Worm (Caenorhabditis elegans) whole organism, L4 larva: ENCODE data around the gene R07B1.9.
A peak's percentile ranks its signal among the peaks of the same experiment; 100 is the strongest.

Experiments
- D1046.2 ChIP-seq: fragments of 200-800 bp; sonication (Bioruptor generic); IDR thresholded peaks from 2 replicates; pipeline ENCODE4 v1.3.6; 2022; ENCODE audit warnings: missing genetic modification characterization, missing compliant biosample characterization
- F10B5.3 ChIP-seq: sonication (generic microtip); optimal IDR thresholded peaks from 2 replicates; lab custom pipeline; 2016; ENCODE audit warnings: mild to moderate bottlenecking, missing genetic modification characterization, missing compliant biosample characterization
- F26F4.8 ChIP-seq: fragments of 200-800 bp; sonication (Bioruptor generic); conservative IDR thresholded peaks from 2 replicates; pipeline ENCODE4 v1.3.6; 2022; ENCODE audit warnings: missing genetic modification characterization, missing compliant biosample characterization
- F49E8.2 ChIP-seq: sonication (generic microtip); optimal IDR thresholded peaks from 2 replicates; lab custom pipeline; 2016; ENCODE audit warnings: missing compliant biosample characterization, mild to moderate bottlenecking, missing genetic modification characterization, borderline replicate concordance
- ZK337.2 ChIP-seq: fragments of 200-800 bp; sonication (Bioruptor generic); IDR thresholded peaks from 2 replicates; pipeline ENCODE4 v1.3.6; 2022; ENCODE audit warnings: missing genetic modification reagents, missing genetic modification characterization, missing compliant biosample characterization
- ZK546.5 ChIP-seq, 2 experiments: sonication (generic microtip); optimal IDR thresholded peaks; 2 replicates each; lab custom pipeline; 2017; ENCODE audit warnings: missing biosample characterization in 2 of 2, missing genetic modification characterization in 2 of 2
- aha-1 ChIP-seq: fragments of 150-350 bp; peaks from one replicate; lab custom pipeline; 2014; ENCODE audit warnings: missing biosample characterization, missing genetic modification characterization
- aly-2 ChIP-seq: sonication (generic microtip); optimal IDR thresholded peaks from 2 replicates; lab custom pipeline; 2018; ENCODE audit warnings: missing biosample characterization, missing genetic modification characterization
- ama-1 ChIP-seq: fragments of 150-350 bp; optimal IDR thresholded peaks from 2 replicates; lab custom pipeline; 2014; ENCODE audit warnings: inconsistent platforms, mixed read lengths
- arid-1 ChIP-seq: fragments of 200-800 bp; sonication (Bioruptor generic); conservative IDR thresholded peaks from 2 replicates; pipeline ENCODE4 v1.3.6; 2022; ENCODE audit warnings: missing genetic modification reagents, missing genetic modification characterization, missing compliant biosample characterization
- attf-4 ChIP-seq: sonication (generic microtip); optimal IDR thresholded peaks from 3 replicates; lab custom pipeline; 2017; ENCODE audit warnings: missing biosample characterization, missing genetic modification characterization
- ceh-28 ChIP-seq: fragments of 150-350 bp; optimal IDR thresholded peaks from 2 replicates; lab custom pipeline; 2014; ENCODE audit warnings: missing biosample characterization, missing genetic modification reagents, missing genetic modification characterization
- ceh-82 ChIP-seq: sonication (generic microtip); optimal IDR thresholded peaks from 2 replicates; lab custom pipeline; 2017; ENCODE audit warnings: missing biosample characterization, missing genetic modification characterization
- ctbp-1 ChIP-seq: fragments of 200-800 bp; sonication (Bioruptor generic); IDR thresholded peaks from 2 replicates; pipeline ENCODE4 v1.3.6; 2022; ENCODE audit warnings: missing genetic modification reagents, missing genetic modification characterization, missing compliant biosample characterization
- daf-16 ChIP-seq, 3 experiments: sonication (generic microtip); optimal IDR thresholded peaks; 2 replicates each; lab custom pipeline; 2016 to 2017; ENCODE audit warnings: missing genetic modification characterization in 3 of 3, missing genetic modification reagents in 3 of 3, mild to moderate bottlenecking in 2 of 3, missing compliant biosample characterization in 2 of 3, missing biosample characterization in 1 of 3, moderate library complexity in 1 of 3
- dpl-1 ChIP-seq: fragments of 150-350 bp; optimal IDR thresholded peaks from 2 replicates; lab custom pipeline; 2014; ENCODE audit warnings: missing biosample characterization, missing genetic modification reagents, missing genetic modification characterization
- duxl-1 ChIP-seq: sonication (generic microtip); optimal IDR thresholded peaks from 2 replicates; lab custom pipeline; 2016; ENCODE audit warnings: mild to moderate bottlenecking, missing genetic modification characterization, moderate library complexity, missing compliant biosample characterization; ENCODE audit not compliant: poor library complexity
- fkh-10 ChIP-seq: fragments of 150-350 bp; optimal IDR thresholded peaks from 2 replicates; lab custom pipeline; 2014; ENCODE audit warnings: missing biosample characterization, missing genetic modification reagents, missing genetic modification characterization
- hif-1 ChIP-seq, 2 experiments: sonication (generic microtip); optimal IDR thresholded peaks; 2 replicates each; lab custom pipeline; 2016 to 2017; ENCODE audit warnings: missing compliant biosample characterization in 2 of 2, missing genetic modification characterization in 2 of 2, missing genetic modification reagents in 2 of 2, missing genotype in 2 of 2, mild to moderate bottlenecking in 1 of 2
- hlh-11 ChIP-seq: fragments of 200-800 bp; sonication (Bioruptor generic); optimal IDR thresholded peaks from 2 replicates; lab custom pipeline; 2018; ENCODE audit warnings: mild to moderate bottlenecking, missing genetic modification characterization, missing compliant biosample characterization
- hlh-30 ChIP-seq: sonication (generic microtip); optimal IDR thresholded peaks from 2 replicates; lab custom pipeline; 2017; ENCODE audit warnings: antibody characterized with exemption, mild to moderate bottlenecking, missing genetic modification characterization, missing compliant biosample characterization; ENCODE audit not compliant: insufficient read depth
- hmg-1.1 ChIP-seq: fragments of 200-800 bp; sonication (Bioruptor generic); IDR thresholded peaks from 2 replicates; pipeline ENCODE4 v1.3.6; 2022; ENCODE audit warnings: missing genetic modification reagents, missing genetic modification characterization, missing compliant biosample characterization
- jun-1 ChIP-seq: fragments of 150-350 bp; optimal IDR thresholded peaks from 2 replicates; lab custom pipeline; 2014; ENCODE audit warnings: missing biosample characterization, missing genetic modification reagents, missing genetic modification characterization
- lim-7 ChIP-seq: fragments of 200-800 bp; sonication (Bioruptor generic); IDR thresholded peaks from 2 replicates; pipeline ENCODE4 v1.3.6; 2022; ENCODE audit warnings: missing genetic modification characterization, missing compliant biosample characterization
- lsy-2 ChIP-seq, 2 experiments: fragments of 150-350 bp in 1 of 2; sonication (generic microtip) in 1 of 2; optimal IDR thresholded peaks; 2 replicates each; lab custom pipeline; 2014 to 2017; ENCODE audit warnings: missing biosample characterization in 2 of 2, missing genetic modification characterization in 2 of 2
- madf-9 ChIP-seq: fragments of 200-800 bp; sonication (Bioruptor generic); conservative IDR thresholded peaks from 2 replicates; pipeline ENCODE4 v1.3.6; 2022; ENCODE audit warnings: missing genetic modification reagents, missing genetic modification characterization, missing compliant biosample characterization
- mdt-29 ChIP-seq: fragments of 200-800 bp; sonication (Bioruptor generic); IDR thresholded peaks from 2 replicates; pipeline ENCODE4 v1.3.6; 2022; ENCODE audit warnings: missing genetic modification reagents, missing genetic modification characterization, missing compliant biosample characterization
- mes-2 ChIP-seq: sonication (generic microtip); optimal IDR thresholded peaks from 2 replicates; lab custom pipeline; 2016; ENCODE audit warnings: missing genotype, mild to moderate bottlenecking, missing genetic modification characterization, missing compliant biosample characterization; ENCODE audit not compliant: poor library complexity, severe bottlenecking
- mxl-2 ChIP-seq: fragments of 200-800 bp; sonication (Bioruptor generic); conservative IDR thresholded peaks from 2 replicates; pipeline ENCODE4 v1.3.6; 2022; ENCODE audit warnings: missing genetic modification reagents, missing genetic modification characterization, missing compliant biosample characterization
- nhr-28 ChIP-seq: fragments of 150-350 bp; optimal IDR thresholded peaks from 2 replicates; lab custom pipeline; 2014; ENCODE audit warnings: missing biosample characterization, missing genetic modification characterization
- nhr-6 ChIP-seq: fragments of 150-350 bp; optimal IDR thresholded peaks from 2 replicates; lab custom pipeline; 2014; ENCODE audit warnings: missing biosample characterization, missing genetic modification characterization
- nhr-77 ChIP-seq: fragments of 150-350 bp; optimal IDR thresholded peaks from 2 replicates; lab custom pipeline; 2014; ENCODE audit warnings: missing biosample characterization, missing genetic modification characterization
- rbr-2 ChIP-seq: sonication (generic microtip); optimal IDR thresholded peaks from 2 replicates; lab custom pipeline; 2016; ENCODE audit warnings: missing genotype, missing genetic modification characterization, missing compliant biosample characterization
- set-16 ChIP-seq: fragments of 200-800 bp; sonication (Bioruptor generic); IDR thresholded peaks from 2 replicates; pipeline ENCODE4 v1.3.6; 2022; ENCODE audit warnings: missing genetic modification reagents, missing genetic modification characterization, missing compliant biosample characterization
- skn-1 ChIP-seq: fragments of 150-350 bp; optimal IDR thresholded peaks from 2 replicates; lab custom pipeline; 2014; ENCODE audit warnings: missing biosample characterization, missing genetic modification characterization
- tra-1 ChIP-seq: fragments of 200-800 bp; sonication (Bioruptor generic); IDR thresholded peaks from 2 replicates; pipeline ENCODE4 v1.3.6; 2022; ENCODE audit warnings: missing genetic modification reagents, missing genetic modification characterization, missing compliant biosample characterization

Gene R07B1.9

ce11 chrX:9899426-9900131, 22.4 kb downstream of the R07B1.9 start, which contains the start of gene phf-34 (continued):
- TF ChIP-seq fkh-10 (peak; percentile 56), aly-2 (no peak), ceh-28 (no peak), mdt-29 (GFP tag; lab: Robert Waterston, UW) (no peak), nhr-6 (tag; lab: Kevin White, UChicago) (no peak), jun-1 (tag; lab: Kevin White, UChicago) (no peak), ZK546.5 (tag; optimal IDR thresholded peaks at IDR 0.05; lab: Kevin White, UChicago) (no peak), madf-9 (GFP tag; lab: Robert Waterston, UW) (no peak), daf-16 (GFP tag; optimal IDR thresholded peaks at IDR 0.05; lab: Kevin White, UChicago) (no peak), daf-16 (tag; optimal IDR thresholded peaks at IDR 0.05; lab: Kevin White, UChicago) (peak; percentile 41), rbr-2 (tag; lab: Kevin White, UChicago) (peak; percentile 58), arid-1 (GFP tag; lab: Robert Waterston, UW) (0 out of 2 replicates have a peak, but pooled peaks have one; percentile 24), ZK337.2 (GFP tag; lab: Robert Waterston, UW) (no peak), nhr-77 (tag; lab: Kevin White, UChicago) (peak; percentile 5), mxl-2 (GFP tag; lab: Robert Waterston, UW) (no peak), nhr-28 (tag; lab: Kevin White, UChicago) (peak; percentile 70), skn-1 (tag; lab: Kevin White, UChicago) (no peak), aha-1 (tag; lab: Kevin White, UChicago) (peak; percentile 72), attf-4 (tag; lab: Kevin White, UChicago) (no peak), D1046.2 (GFP tag; lab: Robert Waterston, UW) (no peak), dpl-1 (GFP tag; lab: Kevin White, UChicago) (peak; percentile 14), hif-1 (tag; optimal IDR thresholded peaks at IDR 0.05; lab: Kevin White, UChicago) (no peak), lsy-2 (tag; optimal IDR thresholded peaks at IDR 0.05; lab: Kevin White, UChicago) (peak in 1 of 2 experiments; percentile 58), hmg-1.1 (peak; percentile 70), hlh-11 (tag; lab: Kevin White, UChicago) (no peak), tra-1 (GFP tag; lab: Robert Waterston, UW) (no peak), ctbp-1 (no peak), ama-1 (no peak), F10B5.3 (tag; lab: Kevin White, UChicago) (no peak), F49E8.2 (tag; lab: Kevin White, UChicago) (no peak), F26F4.8 (no peak)

- no peak for TF ChIP-seq set-16 (GFP tag; lab: Robert Waterston, UW)
- TF ChIP-seq mxl-2 (GFP tag; lab: Robert Waterston, UW), result no peak
- no peak for TF ChIP-seq hlh-30 (tag; lab: Kevin White, UChicago)
- TF ChIP-seq duxl-1 (tag; lab: Kevin White, UChicago), result no peak
- no peak for TF ChIP-seq tra-1 (GFP tag; lab: Robert Waterston, UW)
- no peak for TF ChIP-seq lim-7 (GFP tag; lab: Robert Waterston, UW)
- no peak for TF ChIP-seq ceh-82 (tag; lab: Kevin White, UChicago)
- no peak for TF ChIP-seq F49E8.2 (tag; lab: Kevin White, UChicago)
Measured at ce11 chrX:9905840-9906239, 28.6 kb downstream of the R07B1.9 start, which contains the start of gene F21G4.5. F21G4.5 (plus strand) TSS chrX:9906140.

ce11 chrX:9917362-9917761, 40.1 kb downstream of the R07B1.9 start, which contains the start of gene F21G4.6:
F21G4.6 (minus strand) TSS chrX:9917448.
- no peak for TF ChIP-seq mes-2 (tag; lab: Kevin White, UChicago)
